Fruit fly (Drosophila melanogaster) whole organism, embryonic: ENCODE data around the gene crq.
A peak's percentile ranks its signal among the peaks of the same experiment; 100 is the strongest.

Experiments
- Aef1 ChIP-seq: fragments of 200-800 bp; sonication (Bioruptor generic); IDR thresholded peaks from 3 replicates; pipeline ENCODE4 v1.3.6; 2022; ENCODE audit warnings: missing biosample characterization, missing genetic modification characterization
- BtbVII ChIP-seq: fragments of 200-800 bp; sonication (Bioruptor generic); optimal IDR thresholded peaks from 3 replicates; lab custom pipeline; 2017; ENCODE audit warnings: missing biosample characterization, mild to moderate bottlenecking, missing genetic modification characterization
- CG10979 ChIP-seq: fragments of 200-800 bp; sonication (Bioruptor generic); optimal IDR thresholded peaks from 2 replicates; lab custom pipeline; 2018; ENCODE audit warnings: missing biosample characterization, mild to moderate bottlenecking, missing genetic modification characterization, moderate library complexity
- CG11093 ChIP-seq: fragments of 200-800 bp; sonication (Bioruptor generic); IDR thresholded peaks from 3 replicates; pipeline ENCODE4 v1.3.6; 2022; ENCODE audit warnings: missing biosample characterization, missing genetic modification characterization
- CG1233 ChIP-seq: fragments of 200-800 bp; sonication (Bioruptor generic); optimal IDR thresholded peaks from 4 replicates; lab custom pipeline; 2018; ENCODE audit warnings: missing biosample characterization, mild to moderate bottlenecking, missing genetic modification characterization
- CG13424 ChIP-seq: fragments of 200-800 bp; sonication (Bioruptor generic); optimal IDR thresholded peaks from 2 replicates; lab custom pipeline; 2019; ENCODE audit warnings: missing biosample characterization, mild to moderate bottlenecking, missing genetic modification characterization, moderate library complexity
- CG14441 ChIP-seq: fragments of 200-800 bp; sonication (Bioruptor generic); IDR thresholded peaks from 2 replicates; pipeline ENCODE4 v1.3.6; 2022; ENCODE audit warnings: missing biosample characterization, missing genetic modification characterization
- CG15073 ChIP-seq: fragments of 200-800 bp; sonication (Bioruptor generic); optimal IDR thresholded peaks from 2 replicates; lab custom pipeline; 2016; ENCODE audit warnings: missing biosample characterization, missing genetic modification characterization
- CG16779 ChIP-seq: fragments of 200-800 bp; sonication (Bioruptor generic); IDR thresholded peaks from 2 replicates; pipeline ENCODE4 v1.3.6; 2022; ENCODE audit warnings: missing biosample characterization, missing genetic modification characterization
- CG17186 ChIP-seq: fragments of 200-800 bp; sonication (Bioruptor generic); optimal IDR thresholded peaks from 3 replicates; lab custom pipeline; 2017; ENCODE audit warnings: missing biosample characterization, missing genetic modification reagents, missing genetic modification characterization
- CG17328 ChIP-seq: fragments of 200-800 bp; sonication (Bioruptor generic); IDR thresholded peaks from 2 replicates; pipeline ENCODE4 v1.3.6; 2022; ENCODE audit warnings: missing biosample characterization, missing genetic modification characterization
- CG18764 ChIP-seq: fragments of 200-800 bp; sonication (Bioruptor generic); optimal IDR thresholded peaks from 3 replicates; lab custom pipeline; 2016; ENCODE audit warnings: missing biosample characterization, missing genetic modification characterization
- CG2889 ChIP-seq: fragments of 200-800 bp; sonication (Bioruptor generic); IDR thresholded peaks from 3 replicates; pipeline ENCODE4 v1.3.6; 2022; ENCODE audit warnings: missing biosample characterization, missing genetic modification characterization
- CG30020 ChIP-seq: fragments of 200-800 bp; optimal IDR thresholded peaks from 2 replicates; lab custom pipeline; 2019; ENCODE audit warnings: missing biosample characterization, mild to moderate bottlenecking, missing genetic modification characterization, moderate library complexity
- CG31441 ChIP-seq: fragments of 200-800 bp; sonication (Bioruptor generic); IDR thresholded peaks from 2 replicates; pipeline ENCODE4 v1.3.6; 2022; ENCODE audit warnings: missing biosample characterization, missing genetic modification characterization
- CG3281 ChIP-seq: fragments of 200-800 bp; sonication (Bioruptor generic); optimal IDR thresholded peaks from 3 replicates; lab custom pipeline; 2017; ENCODE audit warnings: missing biosample characterization, mild to moderate bottlenecking, missing genetic modification characterization
- CG4854 ChIP-seq: fragments of 200-800 bp; sonication (Bioruptor generic); optimal IDR thresholded peaks from 2 replicates; lab custom pipeline; 2016; ENCODE audit warnings: missing biosample characterization, missing genetic modification characterization, inconsistent platforms
- CG6272 ChIP-seq: fragments of 200-800 bp; sonication (Bioruptor generic); IDR thresholded peaks from 2 replicates; pipeline ENCODE4 v1.3.6; 2022; ENCODE audit warnings: missing biosample characterization, missing genetic modification characterization
- CG8944 ChIP-seq: fragments of 200-800 bp; sonication (Bioruptor generic); optimal IDR thresholded peaks from 3 replicates; lab custom pipeline; 2016; ENCODE audit warnings: missing biosample characterization, missing genetic modification characterization
- Dbx ChIP-seq: fragments of 200-800 bp; sonication (Bioruptor generic); IDR thresholded peaks from 3 replicates; pipeline ENCODE4 v1.3.6; 2022; ENCODE audit warnings: missing biosample characterization, missing genetic modification characterization
- H2.0 ChIP-seq: fragments of 200-800 bp; sonication (Bioruptor generic); IDR thresholded peaks from 2 replicates; pipeline ENCODE4 v1.3.6; 2022; ENCODE audit warnings: missing biosample characterization, missing genetic modification characterization
- Lhr ChIP-seq: fragments of 200-800 bp; sonication (Bioruptor generic); optimal IDR thresholded peaks from 3 replicates; lab custom pipeline; 2017; ENCODE audit warnings: mild to moderate bottlenecking, missing biosample characterization, missing genetic modification reagents, missing genetic modification characterization
- MTF-1 ChIP-seq: fragments of 200-800 bp; sonication (Bioruptor generic); optimal IDR thresholded peaks from 2 replicates; lab custom pipeline; 2018; ENCODE audit warnings: missing biosample characterization, mild to moderate bottlenecking, missing genetic modification characterization, borderline replicate concordance
- Pdp1 ChIP-seq, 2 experiments: fragments of 200-800 bp; sonication (Bioruptor generic); optimal IDR thresholded peaks; 3 replicates each; lab custom pipeline; 2016; ENCODE audit warnings: missing biosample characterization in 2 of 2, missing genetic modification characterization in 2 of 2, mild to moderate bottlenecking in 1 of 2, moderate library complexity in 1 of 2
- ara ChIP-seq: fragments of 200-800 bp; sonication (Bioruptor generic); IDR thresholded peaks from 2 replicates; pipeline ENCODE4 v1.3.6; 2022; ENCODE audit warnings: missing biosample characterization, missing genetic modification characterization
- ash1 ChIP-seq: fragments of 200-800 bp; sonication (Bioruptor generic); optimal IDR thresholded peaks from 2 replicates; lab custom pipeline; 2018; ENCODE audit warnings: missing biosample characterization, mild to moderate bottlenecking, missing genetic modification characterization
- bcd ChIP-seq: fragments of 200-800 bp; sonication (Bioruptor generic); optimal IDR thresholded peaks from 2 replicates; lab custom pipeline; 2017; ENCODE audit warnings: missing biosample characterization, mild to moderate bottlenecking, missing genetic modification characterization
- crc ChIP-seq: fragments of 200-800 bp; sonication (Bioruptor generic); optimal IDR thresholded peaks from 2 replicates; lab custom pipeline; 2016; ENCODE audit warnings: missing biosample characterization, missing genetic modification characterization
- croc ChIP-seq: fragments of 200-800 bp; sonication (Bioruptor generic); conservative IDR thresholded peaks from 3 replicates; pipeline ENCODE4 v1.3.6; 2022; ENCODE audit warnings: missing biosample characterization, missing genetic modification characterization
- eyg ChIP-seq: fragments of 200-800 bp; sonication (Bioruptor generic); optimal IDR thresholded peaks from 3 replicates; lab custom pipeline; 2016; ENCODE audit warnings: missing biosample characterization, missing genetic modification characterization
- fru ChIP-seq: fragments of >200 bp; optimal IDR thresholded peaks from 2 replicates; lab custom pipeline; 2017
- ftz-f1 ChIP-seq: fragments of 200-800 bp; sonication (Bioruptor generic); optimal IDR thresholded peaks from 2 replicates; lab custom pipeline; 2016; ENCODE audit warnings: missing biosample characterization, missing genetic modification characterization
- gem ChIP-seq: fragments of 200-800 bp; sonication (Bioruptor generic); optimal IDR thresholded peaks from 2 replicates; lab custom pipeline; 2019; ENCODE audit warnings: missing biosample characterization, mild to moderate bottlenecking, missing genetic modification characterization, moderate library complexity
- gsb-n ChIP-seq: fragments of 200-800 bp; sonication (Bioruptor generic); optimal IDR thresholded peaks from 3 replicates; lab custom pipeline; 2018; ENCODE audit warnings: missing biosample characterization, mild to moderate bottlenecking, missing genetic modification characterization
- ham ChIP-seq: fragments of 200-800 bp; sonication (Bioruptor generic); IDR thresholded peaks from 2 replicates; pipeline ENCODE4 v1.3.6; 2022; ENCODE audit warnings: missing biosample characterization, missing genetic modification characterization
- hth ChIP-seq: fragments of >200 bp; optimal IDR thresholded peaks from 2 replicates; lab custom pipeline; 2017; ENCODE audit warnings: inconsistent platforms
- jing ChIP-seq: fragments of 200-800 bp; sonication (Bioruptor generic); optimal IDR thresholded peaks from 2 replicates; lab custom pipeline; 2018; ENCODE audit warnings: missing biosample characterization, mild to moderate bottlenecking, missing genetic modification characterization
- lov ChIP-seq, 2 experiments: fragments of 200-800 bp in 1 of 2; fragments of >200 bp in 1 of 2; sonication (Bioruptor generic) in 1 of 2; IDR thresholded peaks in 1 of 2; optimal IDR thresholded peaks in 1 of 2; 2 replicates in 1 of 2; 3 replicates in 1 of 2; pipeline versions ENCODE4 v1.3.6 to Lab custom; 2017 to 2022; ENCODE audit warnings: missing biosample characterization in 1 of 2, missing genetic modification characterization in 1 of 2
- nmo ChIP-seq: fragments of 200-800 bp; sonication (Bioruptor generic); optimal IDR thresholded peaks from 2 replicates; lab custom pipeline; 2018; ENCODE audit warnings: missing biosample characterization, mild to moderate bottlenecking, missing genetic modification characterization, moderate library complexity
- prd ChIP-seq, 3 experiments: fragments of >200 bp in 2 of 3; fragments of 200-800 bp in 1 of 3; sonication (Bioruptor generic) in 1 of 3; optimal IDR thresholded peaks in 2 of 3; IDR thresholded peaks in 1 of 3; 2 replicates in 2 of 3; 3 replicates in 1 of 3; pipeline versions ENCODE4 v1.3.6 to Lab custom; 2017 to 2022; ENCODE audit warnings: missing biosample characterization in 1 of 3, missing genetic modification characterization in 1 of 3
- sc ChIP-seq, 3 experiments: fragments of >200 bp in 2 of 3; fragments of 200-800 bp in 1 of 3; sonication (Bioruptor generic) in 1 of 3; optimal IDR thresholded peaks; 2 replicates in 2 of 3; 3 replicates in 1 of 3; lab custom pipeline; 2017; ENCODE audit warnings: mild to moderate bottlenecking in 1 of 3, missing biosample characterization in 1 of 3, missing genetic modification characterization in 1 of 3, missing genetic modification reagents in 1 of 3
- sima ChIP-seq: fragments of 200-800 bp; sonication (Bioruptor generic); optimal IDR thresholded peaks from 2 replicates; lab custom pipeline; 2016; ENCODE audit warnings: missing biosample characterization, missing genetic modification characterization
- sisA ChIP-seq: fragments of 200-800 bp; sonication (Bioruptor generic); IDR thresholded peaks from 2 replicates; pipeline ENCODE4 v1.3.6; 2022; ENCODE audit warnings: missing biosample characterization, missing genetic modification characterization
- sob ChIP-seq: fragments of 200-800 bp; sonication (Bioruptor generic); IDR thresholded peaks from 2 replicates; pipeline ENCODE4 v1.3.6; 2022; ENCODE audit warnings: missing biosample characterization, missing genetic modification characterization
- sr ChIP-seq: fragments of 200-800 bp; sonication (Bioruptor generic); IDR thresholded peaks from 3 replicates; pipeline ENCODE4 v1.3.6; 2022; ENCODE audit warnings: missing biosample characterization, missing genetic modification characterization
- sug ChIP-seq: fragments of 200-800 bp; optimal IDR thresholded peaks from 2 replicates; lab custom pipeline; 2019; ENCODE audit warnings: missing biosample characterization, mild to moderate bottlenecking, missing genetic modification characterization, moderate library complexity
- vfl ChIP-seq: fragments of 200-800 bp; sonication (Bioruptor generic); optimal IDR thresholded peaks from 2 replicates; lab custom pipeline; 2016; ENCODE audit warnings: missing biosample characterization, missing genetic modification characterization
- vvl ChIP-seq: fragments of 200-800 bp; sonication (Bioruptor generic); IDR thresholded peaks from 2 replicates; pipeline ENCODE4 v1.3.6; 2022; ENCODE audit warnings: missing biosample characterization, missing genetic modification characterization
- zfh1 ChIP-seq: fragments of 200-800 bp; sonication (Bioruptor generic); IDR thresholded peaks from 3 replicates; pipeline ENCODE4 v1.3.6; 2022; ENCODE audit warnings: missing biosample characterization, missing genetic modification characterization

crq gene

dm6 chr2L:480638-481399 is 28.0 kb upstream of the crq start (continued):
- TF ChIP-seq Lhr (GFP tag; lab: Kevin White, UChicago) (peak; percentile 100), bcd (GFP tag; lab: Kevin White, UChicago) (peak; percentile 100), hth (lab: Kevin White, UChicago) (no peak), MTF-1 (GFP tag; lab: Kevin White, UChicago) (peak; percentile 100), H2.0 (GFP tag; lab: Robert Waterston, UW) (no peak), CG17186 (GFP tag; lab: Kevin White, UChicago) (peak; percentile 98), BtbVII (GFP tag; lab: Kevin White, UChicago) (peak; percentile 100), ftz-f1 (GFP tag; lab: Kevin White, UChicago) (peak; percentile 100), vfl (GFP tag; lab: Kevin White, UChicago) (peak; percentile 100), Aef1 (GFP tag; lab: Robert Waterston, UW) (no peak), sc (optimal IDR thresholded peaks at IDR 0.05; lab: Kevin White, UChicago) (no peak), sc (GFP tag; optimal IDR thresholded peaks at IDR 0.05; lab: Kevin White, UChicago) (peak; percentile 100), zfh1 (GFP tag; lab: Robert Waterston, UW) (no peak), CG30020 (tag; lab: Kevin White, UChicago) (peak; percentile 95), ara (GFP tag; lab: Robert Waterston, UW) (no peak), sug (peak; percentile 100), CG1233 (GFP tag; lab: Kevin White, UChicago) (peak; percentile 100), crc (GFP tag; lab: Kevin White, UChicago) (peak; percentile 100), CG17328 (GFP tag; lab: Robert Waterston, UW) (no peak), croc (GFP tag; lab: Robert Waterston, UW) (peak; percentile 100), CG13424 (peak; percentile 100), lov (optimal IDR thresholded peaks at IDR 0.05; lab: Kevin White, UChicago) (no peak), lov (GFP tag; IDR thresholded peaks at IDR 0.05; lab: Robert Waterston, UW) (no peak), CG4854 (peak; percentile 100), vvl (GFP tag; lab: Robert Waterston, UW) (no peak), CG11093 (GFP tag; lab: Robert Waterston, UW) (peak; percentile 100), CG31441 (GFP tag; lab: Robert Waterston, UW) (no peak), Pdp1 (GFP tag; optimal IDR thresholded peaks at IDR 0.05; lab: Kevin White, UChicago) (peak; percentile 100), sob (no peak), jing (GFP tag; lab: Kevin White, UChicago) (peak; percentile 100), CG8944 (GFP tag; lab: Kevin White, UChicago) (peak; percentile 100), CG15073 (GFP tag; lab: Kevin White, UChicago) (peak; percentile 97), CG2889 (GFP tag; lab: Robert Waterston, UW) (no peak), sima (GFP tag; lab: Kevin White, UChicago) (peak; percentile 100), CG16779 (GFP tag; lab: Robert Waterston, UW) (no peak), sr (no peak), gem (tag; lab: Kevin White, UChicago) (peak; percentile 100), Dbx (GFP tag; lab: Robert Waterston, UW) (no peak), gsb-n (tag; lab: Kevin White, UChicago) (peak; percentile 100), CG3281 (peak; percentile 100), ash1 (GFP tag; lab: Kevin White, UChicago) (peak; percentile 100), ham (GFP tag; lab: Robert Waterston, UW) (no peak), prd (optimal IDR thresholded peaks at IDR 0.05; lab: Kevin White, UChicago) (no peak), prd (GFP tag; IDR thresholded peaks at IDR 0.05; lab: Robert Waterston, UW) (no peak), eyg (GFP tag; lab: Kevin White, UChicago) (peak; percentile 100), sisA (GFP tag; lab: Robert Waterston, UW) (no peak), CG10979 (tag; lab: Kevin White, UChicago) (peak; percentile 100), CG6272 (peak; percentile 100), CG18764 (GFP tag; lab: Kevin White, UChicago) (peak; percentile 100), nmo (peak; percentile 100), CG14441 (GFP tag; lab: Robert Waterston, UW) (no peak), fru (lab: Kevin White, UChicago) (no peak)
